Worm (Caenorhabditis elegans) whole organism, late embryonic: ENCODE results near the gene F53F1.6.

Experiments
- C08G9.2 ChIP-seq: sonication (generic microtip); optimal IDR thresholded peaks from 2 replicates; lab custom pipeline; 2016; ENCODE audit warnings: mild to moderate bottlenecking, missing genetic modification characterization, moderate library complexity, missing compliant biosample characterization
- C38D4.7 ChIP-seq: fragments of 200-800 bp; sonication (Bioruptor generic); optimal IDR thresholded peaks from 2 replicates; lab custom pipeline; 2018; ENCODE audit warnings: mild to moderate bottlenecking, missing genetic modification characterization, moderate library complexity, missing compliant biosample characterization
- F13H6.1 ChIP-seq: sonication (generic microtip); optimal IDR thresholded peaks from 2 replicates; lab custom pipeline; 2016; ENCODE audit warnings: missing genetic modification characterization, missing compliant biosample characterization
- K02D7.2 ChIP-seq: sonication (generic microtip); optimal IDR thresholded peaks from 2 replicates; lab custom pipeline; 2017; ENCODE audit warnings: mild to moderate bottlenecking, missing genetic modification characterization, missing compliant biosample characterization
- T23F11.4 ChIP-seq: fragments of 200-800 bp; sonication (Bioruptor generic); optimal IDR thresholded peaks from 2 replicates; lab custom pipeline; 2018; ENCODE audit warnings: mild to moderate bottlenecking, missing genetic modification characterization, missing compliant biosample characterization
- Y22D7AL.16 ChIP-seq: sonication (generic microtip); optimal IDR thresholded peaks from 2 replicates; lab custom pipeline; 2016; ENCODE audit warnings: missing genetic modification characterization, missing compliant biosample characterization
- ama-1 ChIP-seq: fragments of 150-350 bp; optimal IDR thresholded peaks from 2 replicates; lab custom pipeline; 2014
- ceh-14 ChIP-seq: sonication (generic microtip); optimal IDR thresholded peaks from 2 replicates; lab custom pipeline; 2016; ENCODE audit warnings: missing genotype, missing genetic modification characterization, missing compliant biosample characterization
- ceh-19 ChIP-seq: fragments of 200-800 bp; sonication (Bioruptor generic); optimal IDR thresholded peaks from 2 replicates; lab custom pipeline; 2018; ENCODE audit warnings: mild to moderate bottlenecking, missing genetic modification characterization, missing compliant biosample characterization
- ceh-2 ChIP-seq: sonication (generic microtip); optimal IDR thresholded peaks from 2 replicates; lab custom pipeline; 2016; ENCODE audit warnings: missing genotype, missing genetic modification characterization, missing compliant biosample characterization
- ceh-24 ChIP-seq: sonication (generic microtip); optimal IDR thresholded peaks from 2 replicates; lab custom pipeline; 2016; ENCODE audit warnings: mild to moderate bottlenecking, missing genetic modification characterization, missing compliant biosample characterization
- ceh-45 ChIP-seq: fragments of 200-800 bp; sonication (Bioruptor generic); IDR thresholded peaks from 2 replicates; pipeline ENCODE4 v1.3.6; 2022; ENCODE audit warnings: missing genetic modification reagents, missing genetic modification characterization, missing compliant biosample characterization
- ceh-9 ChIP-seq: sonication (generic microtip); optimal IDR thresholded peaks from 2 replicates; lab custom pipeline; 2016; ENCODE audit warnings: mild to moderate bottlenecking, missing genetic modification characterization, inconsistent platforms, missing compliant biosample characterization
- che-1 ChIP-seq: sonication (generic microtip); optimal IDR thresholded peaks from 2 replicates; lab custom pipeline; 2016; ENCODE audit warnings: mild to moderate bottlenecking, missing genetic modification characterization, missing compliant biosample characterization
- fkh-6 ChIP-seq: sonication (generic microtip); optimal IDR thresholded peaks from 2 replicates; lab custom pipeline; 2016; ENCODE audit warnings: missing genetic modification characterization, missing compliant biosample characterization
- gmeb-2 ChIP-seq: sonication (generic microtip); optimal IDR thresholded peaks from 2 replicates; lab custom pipeline; 2016; ENCODE audit warnings: missing genetic modification characterization, inconsistent platforms, missing compliant biosample characterization
- hlh-13 ChIP-seq: fragments of 200-800 bp; sonication (Bioruptor generic); optimal IDR thresholded peaks from 2 replicates; lab custom pipeline; 2018; ENCODE audit warnings: mild to moderate bottlenecking, missing genetic modification characterization, missing compliant biosample characterization
- lin-11 ChIP-seq: fragments of 200-800 bp; sonication (Bioruptor generic); optimal IDR thresholded peaks from 2 replicates; lab custom pipeline; 2018; ENCODE audit warnings: mild to moderate bottlenecking, missing genetic modification characterization, missing compliant biosample characterization
- nhr-232 ChIP-seq: sonication (generic microtip); optimal IDR thresholded peaks from 2 replicates; lab custom pipeline; 2016; ENCODE audit warnings: missing genetic modification characterization, missing compliant biosample characterization
- odd-2 ChIP-seq: sonication (generic microtip); optimal IDR thresholded peaks from 2 replicates; lab custom pipeline; 2017; ENCODE audit warnings: antibody characterized with exemption, mild to moderate bottlenecking, missing genetic modification characterization, missing compliant biosample characterization
- pha-4 ChIP-seq: fragments of 150-350 bp; optimal IDR thresholded peaks from 2 replicates; lab custom pipeline; 2018; ENCODE audit warnings: missing biosample characterization, missing genetic modification reagents, missing genetic modification characterization
- ref-2 ChIP-seq: sonication (generic microtip); optimal IDR thresholded peaks from 2 replicates; lab custom pipeline; 2016; ENCODE audit warnings: missing genetic modification characterization, missing compliant biosample characterization
- rnt-1 ChIP-seq: sonication (generic microtip); optimal IDR thresholded peaks from 2 replicates; lab custom pipeline; 2016; ENCODE audit warnings: missing genetic modification characterization, missing compliant biosample characterization
- sdc-2 ChIP-seq: sonication (generic microtip); optimal IDR thresholded peaks from 2 replicates; lab custom pipeline; 2016; ENCODE audit warnings: missing genotype, missing genetic modification characterization, missing compliant biosample characterization
- sox-2 ChIP-seq: fragments of 200-800 bp; sonication (Bioruptor generic); IDR thresholded peaks from 2 replicates; pipeline ENCODE4 v1.3.6; 2022; ENCODE audit warnings: missing genetic modification reagents, missing genetic modification characterization, missing compliant biosample characterization
- syd-9 ChIP-seq: sonication (generic microtip); optimal IDR thresholded peaks from 2 replicates; lab custom pipeline; 2016; ENCODE audit warnings: mild to moderate bottlenecking, missing genetic modification characterization, moderate library complexity, missing compliant biosample characterization
- tbx-2 ChIP-seq: sonication (generic microtip); optimal IDR thresholded peaks from 2 replicates; lab custom pipeline; 2016; ENCODE audit warnings: missing genetic modification characterization, missing compliant biosample characterization
- tbx-7 ChIP-seq: sonication (generic microtip); optimal IDR thresholded peaks from 2 replicates; lab custom pipeline; 2016; ENCODE audit warnings: missing genotype, missing genetic modification characterization, missing compliant biosample characterization
- ttx-3 ChIP-seq: sonication (generic microtip); optimal IDR thresholded peaks from 2 replicates; lab custom pipeline; 2016; ENCODE audit warnings: missing genetic modification reagents, missing genetic modification characterization, missing compliant biosample characterization
- unc-3 ChIP-seq, 2 experiments: fragments of 200-800 bp in 1 of 2; sonication (Bioruptor generic) in 1 of 2; sonication (generic microtip) in 1 of 2; conservative IDR thresholded peaks in 1 of 2; optimal IDR thresholded peaks in 1 of 2; 2 replicates each; pipeline versions ENCODE4 v1.3.6 to Lab custom; 2016 to 2022; ENCODE audit warnings: missing compliant biosample characterization in 2 of 2, missing genetic modification characterization in 2 of 2, missing genetic modification reagents in 1 of 2
- unc-42 ChIP-seq: sonication (generic microtip); optimal IDR thresholded peaks from 2 replicates; lab custom pipeline; 2016; ENCODE audit warnings: missing genotype, missing genetic modification characterization, missing compliant biosample characterization
- unc-86 ChIP-seq: sonication (generic microtip); optimal IDR thresholded peaks from 2 replicates; lab custom pipeline; 2016; ENCODE audit warnings: missing genetic modification characterization, missing compliant biosample characterization
- zip-5 ChIP-seq: sonication (generic microtip); optimal IDR thresholded peaks from 2 replicates; lab custom pipeline; 2016; ENCODE audit warnings: missing genetic modification characterization, missing compliant biosample characterization

The F53F1.6 gene

ce11 chrV:13416076-13416475 lies 1.3 kb downstream of the F53F1.6 start:
- TF ChIP-seq F13H6.1 (tag; lab: Kevin White, UChicago), result no peak

ce11 chrV:13415462-13415861 lies 2.0 kb downstream of the F53F1.6 start:
- TF ChIP-seq sdc-2 (tag; lab: Kevin White, UChicago) (peak; percentile 12), ttx-3 (tag; lab: Kevin White, UChicago) (no peak), che-1 (tag; lab: Kevin White, UChicago) (peak; percentile 35), nhr-232 (tag; lab: Kevin White, UChicago) (peak; percentile 21), rnt-1 (no peak), T23F11.4 (GFP tag; lab: Kevin White, UChicago) (peak; percentile 73), lin-11 (tag; lab: Kevin White, UChicago) (no peak), fkh-6 (peak; percentile 26), K02D7.2 (peak; percentile 59)

- TF ChIP-seq C08G9.2 (tag; lab: Kevin White, UChicago) (no peak), rnt-1 (peak; percentile 31)
- TF ChIP-seq, all 69 proteins: peak for 1
These were observed 2.8 kb downstream of the F53F1.6 start, which contains the start of gene cut-2 for ce11 chrV:13414585-13414984. cut-2 (plus strand) TSS chrV:13414949.

- TF ChIP-seq ama-1 (lab: Kevin White, UChicago) (no peak), zip-5 (tag; lab: Kevin White, UChicago) (no peak), ceh-19 (GFP tag; lab: Kevin White, UChicago) (no peak), unc-3 (GFP tag; conservative IDR thresholded peaks at IDR 0.05; lab: Robert Waterston, UW) (no peak), unc-3 (tag; optimal IDR thresholded peaks at IDR 0.05; lab: Kevin White, UChicago) (no peak), ceh-14 (no peak), Y22D7AL.16 (no peak), ceh-45 (GFP tag; lab: Robert Waterston, UW) (no peak), tbx-2 (tag; lab: Kevin White, UChicago) (no peak), pha-4 (tag; lab: Kevin White, UChicago) (no peak), ceh-9 (tag; lab: Kevin White, UChicago) (no peak), unc-42 (tag; lab: Kevin White, UChicago) (no peak), C38D4.7 (GFP tag; lab: Kevin White, UChicago) (no peak), tbx-7 (tag; lab: Kevin White, UChicago) (no peak), gmeb-2 (tag; lab: Kevin White, UChicago) (no peak), ceh-24 (tag; lab: Kevin White, UChicago) (no peak), ceh-2 (tag; lab: Kevin White, UChicago) (no peak), unc-86 (no peak), hlh-13 (no peak), syd-9 (tag; lab: Kevin White, UChicago) (no peak)
- TF ChIP-seq, all 69 proteins: peak for 0
These were observed 4.1 kb downstream of the F53F1.6 start for ce11 chrV:13413301-13413700.

ce11 chrV:13411992-13412298 lies 5.5 kb downstream of the F53F1.6 start:
- TF ChIP-seq sox-2 (GFP tag; lab: Robert Waterston, UW), result no peak

- TF ChIP-seq ceh-24 (tag; lab: Kevin White, UChicago) (no peak), fkh-6 (peak; percentile 5), K02D7.2 (no peak), ref-2 (tag; lab: Kevin White, UChicago) (no peak), ceh-19 (GFP tag; lab: Kevin White, UChicago) (peak; percentile 17), odd-2 (tag; lab: Kevin White, UChicago) (no peak)
These were observed 6.0 kb downstream of the F53F1.6 start for ce11 chrV:13411225-13411991.
